Fruit fly (Drosophila melanogaster) S2 (cell line): ENCODE measurements around the gene spn-B.

Experiments
- CG8478 ChIP-seq: fragments of >200 bp; optimal IDR thresholded peaks from 2 replicates; lab custom pipeline; 2018
- CTCF ChIP-seq, 2 experiments: fragments of >200 bp; optimal IDR thresholded peaks; 2 replicates each; lab custom pipeline; 2018

spn-B gene

dm6 chr3R:14351418-14351817 is 23.6 kb downstream of the spn-B start:
- no peak for TF ChIP-seq CTCF (optimal IDR thresholded peaks at IDR 0.05; lab: Kevin White, UChicago)
- TF ChIP-seq CG8478 (lab: Kevin White, UChicago), result no peak

dm6 chr3R:14353733-14354152 is 25.9 kb downstream of the spn-B start:
- TF ChIP-seq CG8478 (lab: Kevin White, UChicago) (no peak), CTCF (optimal IDR thresholded peaks at IDR 0.05; lab: Kevin White, UChicago) (no peak)

- TF ChIP-seq CTCF (optimal IDR thresholded peaks at IDR 0.05; lab: Kevin White, UChicago) (no peak), CG8478 (lab: Kevin White, UChicago) (no peak)
These were observed 26.7 kb downstream of the spn-B start for dm6 chr3R:14354599-14354998.

dm6 chr3R:14356619-14357018 is 28.8 kb downstream of the spn-B start:
- no peak for TF ChIP-seq CTCF (optimal IDR thresholded peaks at IDR 0.05; lab: Kevin White, UChicago)

dm6 chr3R:14357405-14357804 is 29.6 kb downstream of the spn-B start:
- TF ChIP-seq CTCF (optimal IDR thresholded peaks at IDR 0.05; lab: Kevin White, UChicago) (no peak), CG8478 (lab: Kevin White, UChicago) (no peak)

dm6 chr3R:14361741-14362232 is 33.9 kb downstream of the spn-B start, which contains the start of gene Dnaaf5:
Gene Dnaaf5, minus strand, starts transcription at chr3R:14361786.
- TF ChIP-seq CTCF (optimal IDR thresholded peaks at IDR 0.05; lab: Kevin White, UChicago), result no peak
- no peak for TF ChIP-seq CG8478 (lab: Kevin White, UChicago)

- TF ChIP-seq CG8478 (lab: Kevin White, UChicago), result no peak
- no peak for TF ChIP-seq CTCF (optimal IDR thresholded peaks at IDR 0.05; lab: Kevin White, UChicago)
These were observed 35.3 kb downstream of the spn-B start for dm6 chr3R:14363172-14363571.

dm6 chr3R:14364156-14364555 is 36.3 kb downstream of the spn-B start:
- TF ChIP-seq CTCF (optimal IDR thresholded peaks at IDR 0.05; lab: Kevin White, UChicago), result no peak
- TF ChIP-seq CG8478 (lab: Kevin White, UChicago), result no peak

dm6 chr3R:14365918-14366317 is 38.1 kb downstream of the spn-B start:
- TF ChIP-seq CG8478 (lab: Kevin White, UChicago) (no peak), CTCF (optimal IDR thresholded peaks at IDR 0.05; lab: Kevin White, UChicago) (no peak)

- TF ChIP-seq CTCF (optimal IDR thresholded peaks at IDR 0.05; lab: Kevin White, UChicago) (no peak), CG8478 (lab: Kevin White, UChicago) (no peak)
These were observed 39.0 kb downstream of the spn-B start for dm6 chr3R:14366882-14367281.

- TF ChIP-seq CTCF (optimal IDR thresholded peaks at IDR 0.05; lab: Kevin White, UChicago) (no peak), CG8478 (lab: Kevin White, UChicago) (no peak)
These were observed 41.8 kb downstream of the spn-B start for dm6 chr3R:14369481-14370198.

- TF ChIP-seq CTCF (optimal IDR thresholded peaks at IDR 0.05; lab: Kevin White, UChicago) (no peak), CG8478 (lab: Kevin White, UChicago) (no peak)
These were observed 42.5 kb downstream of the spn-B start for dm6 chr3R:14370199-14370933.

dm6 chr3R:14371133-14371676 is 43.4 kb downstream of the spn-B start:
- TF ChIP-seq CG8478 (lab: Kevin White, UChicago) (no peak), CTCF (optimal IDR thresholded peaks at IDR 0.05; lab: Kevin White, UChicago) (no peak)

- no peak for TF ChIP-seq CG8478 (lab: Kevin White, UChicago)
- no peak for TF ChIP-seq CTCF (optimal IDR thresholded peaks at IDR 0.05; lab: Kevin White, UChicago)
These were observed 45.0 kb downstream of the spn-B start, which contains the start of gene NK7.1 for dm6 chr3R:14372815-14373191. Gene NK7.1, minus strand, starts transcription at chr3R:14372951.
